Worm (Caenorhabditis elegans) whole organism, L1 larva: ENCODE measurements around the gene F11D11.21.
"Not testable (repeated sequence)": the region's sequence is repeated elsewhere in the genome, so short reads cannot be mapped to it uniquely, and the experiment has no call there.

Experiments
- C16A3.4 ChIP-seq: fragments of 150-350 bp; optimal IDR thresholded peaks from 2 replicates; lab custom pipeline; 2014; ENCODE audit warnings: missing biosample characterization, missing genetic modification characterization
- C34B4.2 ChIP-seq: sonication (generic microtip); optimal IDR thresholded peaks from 2 replicates; lab custom pipeline; 2017; ENCODE audit warnings: mild to moderate bottlenecking, missing genetic modification characterization, missing compliant biosample characterization
- Y116A8C.19 ChIP-seq: sonication (generic microtip); optimal IDR thresholded peaks from 2 replicates; lab custom pipeline; 2016; ENCODE audit warnings: missing compliant biosample characterization, missing genetic modification characterization, borderline replicate concordance
- aha-1 ChIP-seq: fragments of 150-350 bp; optimal IDR thresholded peaks from 2 replicates; lab custom pipeline; 2014; ENCODE audit warnings: missing biosample characterization, missing genetic modification characterization
- ama-1 ChIP-seq: fragments of 150-350 bp; optimal IDR thresholded peaks from 2 replicates; lab custom pipeline; 2014
- blmp-1 ChIP-seq: fragments of 150-350 bp; optimal IDR thresholded peaks from 2 replicates; lab custom pipeline; 2014; ENCODE audit warnings: missing biosample characterization, missing genetic modification characterization
- ceh-8 ChIP-seq: fragments of 200-800 bp; sonication (Bioruptor generic); optimal IDR thresholded peaks from 2 replicates; lab custom pipeline; 2018; ENCODE audit warnings: mild to moderate bottlenecking, missing genetic modification characterization, moderate library complexity, missing compliant biosample characterization
- dpl-1 ChIP-seq, 3 experiments: fragments of 150-350 bp in 2 of 3; sonication (generic microtip) in 1 of 3; optimal IDR thresholded peaks; 2 replicates each; lab custom pipeline; 2014 to 2017; ENCODE audit warnings: missing biosample characterization in 3 of 3, missing genetic modification characterization in 3 of 3, missing genetic modification reagents in 3 of 3
- dsc-1 ChIP-seq: sonication (generic microtip); optimal IDR thresholded peaks from 2 replicates; lab custom pipeline; 2016; ENCODE audit warnings: mild to moderate bottlenecking, missing genetic modification characterization, missing compliant biosample characterization
- efl-3 ChIP-seq: fragments of 200-800 bp; sonication (Bioruptor generic); optimal IDR thresholded peaks from 2 replicates; lab custom pipeline; 2018; ENCODE audit warnings: mild to moderate bottlenecking, missing genetic modification characterization, missing compliant biosample characterization
- egl-13 ChIP-seq: sonication (generic microtip); optimal IDR thresholded peaks from 2 replicates; lab custom pipeline; 2016; ENCODE audit warnings: missing genotype, missing genetic modification reagents, missing genetic modification characterization, missing compliant biosample characterization
- egl-27 ChIP-seq, 2 experiments: fragments of 150-350 bp in 1 of 2; sonication (generic microtip); optimal IDR thresholded peaks; 3 replicates each; lab custom pipeline; 2017 to 2018; ENCODE audit warnings: missing biosample characterization in 2 of 2, missing genetic modification characterization in 2 of 2, missing genetic modification reagents in 2 of 2
- elt-2 ChIP-seq: sonication (generic microtip); optimal IDR thresholded peaks from 2 replicates; lab custom pipeline; 2016; ENCODE audit warnings: missing genetic modification characterization, mild to moderate bottlenecking, inconsistent platforms, missing compliant biosample characterization, missing genetic modification reagents
- fos-1 ChIP-seq: fragments of 150-350 bp; optimal IDR thresholded peaks from 2 replicates; lab custom pipeline; 2014; ENCODE audit warnings: missing biosample characterization, missing genetic modification characterization
- grh-1 ChIP-seq: fragments of 200-800 bp; sonication (Bioruptor generic); IDR thresholded peaks from 2 replicates; pipeline ENCODE4 v1.3.6; 2022; ENCODE audit warnings: missing genetic modification reagents, missing genetic modification characterization, missing compliant biosample characterization
- lin-15B ChIP-seq: fragments of 150-350 bp; sonication (generic microtip); optimal IDR thresholded peaks from 3 replicates; lab custom pipeline; 2014; ENCODE audit warnings: missing biosample characterization, missing genetic modification characterization
- lin-39 ChIP-seq: fragments of 150-350 bp; optimal IDR thresholded peaks from 2 replicates; lab custom pipeline; 2014; ENCODE audit warnings: missing biosample characterization, missing genetic modification reagents, missing genetic modification characterization
- lsy-2 ChIP-seq, 2 experiments: fragments of 150-350 bp; optimal IDR thresholded peaks; 2 replicates each; lab custom pipeline; 2014; ENCODE audit warnings: missing biosample characterization in 2 of 2, missing genetic modification characterization in 2 of 2
- mep-1 ChIP-seq: fragments of 150-350 bp; optimal IDR thresholded peaks from 2 replicates; lab custom pipeline; 2014; ENCODE audit warnings: missing biosample characterization, missing genetic modification characterization
- nhr-19 ChIP-seq: fragments of 200-800 bp; sonication (Bioruptor generic); conservative IDR thresholded peaks from 2 replicates; pipeline ENCODE4 v1.3.6; 2022; ENCODE audit warnings: missing genetic modification characterization, missing compliant biosample characterization
- nhr-237 ChIP-seq: fragments of 150-350 bp; optimal IDR thresholded peaks from 2 replicates; lab custom pipeline; 2014; ENCODE audit warnings: missing biosample characterization, missing genetic modification characterization
- nhr-76 ChIP-seq: sonication (generic microtip); optimal IDR thresholded peaks from 2 replicates; lab custom pipeline; 2017; ENCODE audit warnings: missing biosample characterization, missing genetic modification characterization
- nhr-77 ChIP-seq: fragments of 150-350 bp; optimal IDR thresholded peaks from 2 replicates; lab custom pipeline; 2014; ENCODE audit warnings: missing biosample characterization, missing genetic modification characterization
- nhr-84 ChIP-seq: sonication (generic microtip); optimal IDR thresholded peaks from 2 replicates; lab custom pipeline; 2017; ENCODE audit warnings: missing biosample characterization, missing genetic modification characterization
- nhr-90 ChIP-seq: sonication (generic microtip); optimal IDR thresholded peaks from 2 replicates; lab custom pipeline; 2016; ENCODE audit warnings: mild to moderate bottlenecking, missing genetic modification characterization, missing compliant biosample characterization; ENCODE audit not compliant: poor library complexity
- skn-1 ChIP-seq: fragments of 150-350 bp; optimal IDR thresholded peaks from 2 replicates; lab custom pipeline; 2014; ENCODE audit warnings: missing biosample characterization, missing genetic modification characterization
- snu-23 ChIP-seq: sonication (generic microtip); optimal IDR thresholded peaks from 2 replicates; lab custom pipeline; 2016; ENCODE audit warnings: missing genetic modification characterization, missing compliant biosample characterization
- sptf-1 ChIP-seq: fragments of 150-350 bp; optimal IDR thresholded peaks from 2 replicates; lab custom pipeline; 2014; ENCODE audit warnings: missing biosample characterization, missing genetic modification characterization
- sup-37 ChIP-seq: fragments of 200-800 bp; sonication (Bioruptor generic); optimal IDR thresholded peaks from 2 replicates; lab custom pipeline; 2018; ENCODE audit warnings: mild to moderate bottlenecking, missing genetic modification characterization, missing compliant biosample characterization
- swsn-7 ChIP-seq: sonication (generic microtip); optimal IDR thresholded peaks from 2 replicates; lab custom pipeline; 2016; ENCODE audit warnings: missing genetic modification characterization, missing compliant biosample characterization
- tlp-1 ChIP-seq: fragments of 150-350 bp; optimal IDR thresholded peaks from 2 replicates; lab custom pipeline; 2014; ENCODE audit warnings: missing biosample characterization, missing genetic modification characterization
- unc-130 ChIP-seq: fragments of 150-350 bp; optimal IDR thresholded peaks from 2 replicates; lab custom pipeline; 2017; ENCODE audit warnings: missing biosample characterization, missing genetic modification characterization, inconsistent platforms
- vab-15 ChIP-seq: sonication (generic microtip); optimal IDR thresholded peaks from 2 replicates; lab custom pipeline; 2017; ENCODE audit warnings: missing genotype, mild to moderate bottlenecking, missing genetic modification characterization, missing compliant biosample characterization
- xbp-1 ChIP-seq: sonication (generic microtip); optimal IDR thresholded peaks from 2 replicates; lab custom pipeline; 2016; ENCODE audit warnings: missing genetic modification characterization, missing compliant biosample characterization
- zag-1 ChIP-seq: fragments of 150-350 bp; optimal IDR thresholded peaks from 2 replicates; lab custom pipeline; 2014; ENCODE audit warnings: missing biosample characterization, missing genetic modification characterization
- ztf-11 ChIP-seq, 2 experiments: sonication (generic microtip); optimal IDR thresholded peaks; 2 replicates each; lab custom pipeline; 2016 to 2017; ENCODE audit warnings: missing genetic modification characterization in 2 of 2, missing biosample characterization in 1 of 2, missing compliant biosample characterization in 1 of 2

F11D11.21 gene

DNA sequence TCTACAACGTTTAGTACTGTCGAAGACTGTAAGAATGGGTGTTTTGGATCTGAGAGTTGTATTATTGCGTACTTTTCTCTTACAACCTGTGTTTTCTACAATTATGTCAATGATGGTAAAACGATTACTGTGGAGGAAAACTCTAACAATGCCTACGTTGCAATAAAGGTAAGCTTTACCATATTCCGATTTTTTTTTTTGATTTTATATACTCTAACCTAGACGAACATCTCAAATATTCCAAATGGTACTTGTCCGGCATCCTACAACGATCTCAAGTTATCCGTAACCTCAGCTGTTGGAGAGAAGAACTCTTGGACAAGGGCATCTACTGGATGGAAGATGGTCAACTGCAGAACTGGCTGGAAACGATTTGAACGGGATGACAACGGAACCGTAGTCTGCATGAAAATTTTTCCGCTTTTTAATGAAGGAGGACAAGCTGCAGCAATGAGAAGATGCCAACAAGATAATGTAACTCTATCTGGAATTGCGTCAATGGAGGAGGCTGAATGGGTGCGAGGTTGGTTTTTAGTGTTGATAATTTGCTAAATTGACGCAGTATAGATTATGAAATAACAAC is 21.6 kb upstream of the F11D11.21 start:
- TF ChIP-seq C34B4.2 (tag; lab: Kevin White, UChicago) (no peak), nhr-76 (no peak), egl-27 (tag; optimal IDR thresholded peaks at IDR 0.05; lab: Kevin White, UChicago) (no peak)

DNA sequence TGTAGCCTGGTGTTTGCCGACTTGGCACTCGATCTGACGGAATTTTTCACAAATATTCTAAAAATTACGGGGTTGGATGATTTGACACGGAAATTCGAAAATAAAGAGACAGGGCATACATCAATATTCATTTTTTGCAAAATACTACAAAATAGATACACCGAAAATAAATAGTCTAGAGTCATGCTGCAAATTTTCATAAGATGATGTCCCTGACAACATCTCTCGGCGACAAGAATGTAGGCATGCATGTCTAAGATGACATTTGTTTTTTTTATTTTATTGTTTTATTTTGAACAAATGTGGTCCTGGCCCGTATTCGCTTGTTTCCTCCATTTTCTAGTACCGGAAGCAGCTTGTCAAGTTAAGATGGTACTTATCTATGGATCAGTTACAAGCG is 21.0 kb upstream of the F11D11.21 start, which contains the start of gene clec-256:
Gene clec-256 (plus strand): TSS at position 301 of the 400 bp plus-strand sequence.
- TF ChIP-seq nhr-237: no peak
- TF ChIP-seq lsy-2 (tag; optimal IDR thresholded peaks at IDR 0.05; lab: Kevin White, UChicago): no peak
- no peak for TF ChIP-seq nhr-77 (tag; lab: Kevin White, UChicago)
- TF ChIP-seq elt-2: no peak
- no peak for TF ChIP-seq swsn-7
- TF ChIP-seq grh-1: no peak
- TF ChIP-seq sptf-1 (tag; lab: Kevin White, UChicago): no peak
- TF ChIP-seq egl-13 (tag; lab: Kevin White, UChicago): no peak
- no peak for TF ChIP-seq dpl-1 (GFP tag; optimal IDR thresholded peaks at IDR 0.05; lab: Kevin White, UChicago)
- TF ChIP-seq nhr-90 (tag; lab: Kevin White, UChicago): no peak
- TF ChIP-seq xbp-1 (tag; lab: Kevin White, UChicago): no peak
- TF ChIP-seq egl-27 (tag; optimal IDR thresholded peaks at IDR 0.05; lab: Kevin White, UChicago): no peak
- no peak for TF ChIP-seq efl-3
- TF ChIP-seq ztf-11 (tag; optimal IDR thresholded peaks at IDR 0.05; lab: Kevin White, UChicago): no peak
- TF ChIP-seq nhr-19 (GFP tag; lab: Robert Waterston, UW): no peak
- TF ChIP-seq fos-1 (tag; lab: Kevin White, UChicago): no peak

DNA sequence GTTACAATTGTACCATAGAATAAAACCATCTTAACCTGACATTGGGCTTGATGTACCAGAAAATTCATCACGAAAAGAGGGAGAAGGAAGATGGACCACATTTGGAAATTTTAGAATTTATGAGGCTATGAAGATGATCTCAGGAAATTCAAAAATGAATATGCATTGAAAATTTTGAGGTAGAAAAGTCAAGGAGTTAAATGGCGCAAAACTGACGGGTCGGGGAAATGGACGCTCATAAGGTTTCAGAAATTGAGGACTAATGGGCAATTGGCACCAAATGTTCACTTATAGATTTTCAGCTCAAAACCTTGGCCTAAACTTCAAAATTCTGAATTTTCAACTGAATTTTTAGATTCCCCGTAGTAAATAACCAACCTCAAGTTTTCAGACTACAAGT is 20.3 kb upstream of the F11D11.21 start, which contains the start of gene clec-255:
Gene clec-255 (minus strand): TSS at position 101 of the 400 bp plus-strand sequence.
- TF ChIP-seq vab-15 (tag; lab: Kevin White, UChicago): no peak
- TF ChIP-seq sptf-1 (tag; lab: Kevin White, UChicago): no peak
- TF ChIP-seq grh-1: no peak
- TF ChIP-seq ama-1 (lab: Kevin White, UChicago): no peak
- no peak for TF ChIP-seq aha-1 (tag; lab: Kevin White, UChicago)
- no peak for TF ChIP-seq ceh-8
- no peak for TF ChIP-seq tlp-1 (tag; lab: Kevin White, UChicago)

DNA sequence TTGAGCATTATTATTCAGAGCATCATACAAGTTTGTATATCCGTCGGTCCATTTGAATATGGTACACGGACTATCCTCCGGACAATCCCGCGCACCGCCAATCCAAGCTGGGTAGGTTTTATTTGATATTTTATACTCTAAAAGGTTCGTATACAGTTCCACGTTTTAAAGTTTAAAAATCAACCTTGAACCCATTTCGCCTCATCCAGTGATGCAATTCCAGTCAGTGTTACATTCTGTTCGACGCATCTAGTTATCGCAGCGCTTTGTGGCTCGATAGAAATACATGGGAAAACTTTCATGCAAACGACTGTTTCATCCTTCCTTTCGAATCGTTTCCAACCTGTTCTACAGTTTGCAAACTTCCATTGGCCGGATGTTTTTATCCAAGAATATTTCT is 19.6 kb upstream of the F11D11.21 start:
- TF ChIP-seq snu-23: no peak
- TF ChIP-seq unc-130 (tag; lab: Kevin White, UChicago): no peak
- TF ChIP-seq nhr-19 (GFP tag; lab: Robert Waterston, UW): no peak
- no peak for TF ChIP-seq sup-37 (GFP tag; lab: Kevin White, UChicago)
- TF ChIP-seq blmp-1: no peak
- TF ChIP-seq dsc-1 (tag; lab: Kevin White, UChicago): no peak
- TF ChIP-seq nhr-84 (tag; lab: Kevin White, UChicago): no peak
- no peak for TF ChIP-seq mep-1 (tag; lab: Kevin White, UChicago)
- TF ChIP-seq tlp-1 (tag; lab: Kevin White, UChicago): no peak
- no peak for TF ChIP-seq skn-1 (tag; lab: Kevin White, UChicago)
- no peak for TF ChIP-seq C16A3.4 (tag; lab: Kevin White, UChicago)
- TF ChIP-seq swsn-7: no peak
- no peak for TF ChIP-seq zag-1
- no peak for TF ChIP-seq xbp-1 (tag; lab: Kevin White, UChicago)
- TF ChIP-seq lin-39: no peak

DNA sequence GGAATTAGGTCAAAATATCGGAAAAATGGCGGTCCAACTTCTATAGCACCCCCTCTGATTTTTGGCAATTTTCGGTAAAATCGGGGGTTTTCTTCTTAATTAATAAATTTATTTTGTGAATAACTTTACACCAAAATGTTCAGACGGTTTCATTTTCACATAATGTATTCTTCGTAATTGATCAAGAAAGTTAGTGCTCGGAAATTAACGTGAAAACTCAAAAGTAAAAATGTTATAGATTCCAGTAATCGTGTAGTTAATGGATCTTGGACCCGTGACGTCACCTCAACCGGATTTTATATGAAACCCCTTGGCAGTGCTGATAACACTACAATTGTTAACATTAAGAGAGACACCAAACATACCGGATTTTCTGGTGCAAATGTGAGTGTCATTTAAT is 11.7 kb upstream of the F11D11.21 start, which contains the start of gene F11D11.22:
Gene F11D11.22 (plus strand): TSS at position 301 of the 400 bp plus-strand sequence.
- TF ChIP-seq lin-15B, sptf-1, Y116A8C.19 (tag; lab: Kevin White, UChicago): not testable (repeated sequence)
